Worm (Caenorhabditis elegans): Measurements from ENCODE around the gene C11D2.4.

- TF ChIP-seq W03F9.2 (tag; optimal IDR thresholded peaks at IDR 0.05) = no peak
- TF ChIP-seq dao-5 (tag; optimal IDR thresholded peaks at IDR 0.05) = no peak
- TF ChIP-seq him-1 (tag; optimal IDR thresholded peaks at IDR 0.05) = no peak
Measured at ce11 chrIV:6145984-6146383, 10.8 kb downstream of the C11D2.4 start.
